Worm (Caenorhabditis elegans): ENCODE results near the gene sec-5.
A peak's percentile ranks its signal among the peaks of the same experiment; 100 is the strongest.

sec-5 gene

ce11 chrII:9181155-9181554, 4.2 kb upstream of the sec-5 start:
- no peak for TF ChIP-seq unc-86 (tag; optimal IDR thresholded peaks at IDR 0.05)
- TF ChIP-seq elt-2 (tag; optimal IDR thresholded peaks at IDR 0.05): peak; percentile 62
- TF ChIP-seq ttx-3 (tag; optimal IDR thresholded peaks at IDR 0.05): no peak
- TF ChIP-seq pros-1 (tag; optimal IDR thresholded peaks at IDR 0.05): no peak

- TF ChIP-seq hlh-30 (tag; optimal IDR thresholded peaks at IDR 0.05; ENCODE audit: insufficient read depth): no peak
- TF ChIP-seq lin-11 (tag; optimal IDR thresholded peaks at IDR 0.05): no peak
- no peak for TF ChIP-seq nhr-232 (tag; optimal IDR thresholded peaks at IDR 0.05)
- no peak for TF ChIP-seq pqm-1 (tag; optimal IDR thresholded peaks at IDR 0.05)
- TF ChIP-seq F13H6.1 (tag; optimal IDR thresholded peaks at IDR 0.05): no peak
- no peak for TF ChIP-seq sdc-2 (tag; optimal IDR thresholded peaks at IDR 0.05)
- no peak for TF ChIP-seq tbx-2 (tag; optimal IDR thresholded peaks at IDR 0.05)
- no peak for TF ChIP-seq syd-9 (tag; optimal IDR thresholded peaks at IDR 0.05)
- no peak for TF ChIP-seq hlh-15 (tag; optimal IDR thresholded peaks at IDR 0.05)
- no peak for TF ChIP-seq sox-2 (GFP tag; IDR thresholded peaks at IDR 0.05)
- no peak for TF ChIP-seq ceh-14 (tag; optimal IDR thresholded peaks at IDR 0.05)
- no peak for TF ChIP-seq pag-3 (tag; optimal IDR thresholded peaks at IDR 0.05; ENCODE audit: borderline replicate concordance)
- no peak for TF ChIP-seq tbx-7 (tag; optimal IDR thresholded peaks at IDR 0.05)
- no peak for TF ChIP-seq ceh-2 (tag; optimal IDR thresholded peaks at IDR 0.05)
- TF ChIP-seq eyg-1 (tag; optimal IDR thresholded peaks at IDR 0.05): no peak
- TF ChIP-seq unc-3 (GFP tag; conservative IDR thresholded peaks at IDR 0.05): no peak
- TF ChIP-seq unc-3 (tag; optimal IDR thresholded peaks at IDR 0.05): no peak
- TF ChIP-seq ceh-18 (tag; optimal IDR thresholded peaks at IDR 0.05): no peak
Observed at ce11 chrII:9178811-9179210, 1.9 kb upstream of the sec-5 start.

- TF ChIP-seq ceh-2 (tag; optimal IDR thresholded peaks at IDR 0.05) (no peak), K09A11.1 (tag; optimal IDR thresholded peaks at IDR 0.05; ENCODE audit: insufficient read depth) (no peak), sdc-2 (tag; optimal IDR thresholded peaks at IDR 0.05) (no peak), ceh-34 (tag; optimal IDR thresholded peaks at IDR 0.05) (no peak), C08G9.2 (tag; optimal IDR thresholded peaks at IDR 0.05) (no peak), syd-9 (tag; optimal IDR thresholded peaks at IDR 0.05) (no peak), sox-2 (GFP tag; IDR thresholded peaks at IDR 0.05) (no peak), sox-4 (tag; optimal IDR thresholded peaks at IDR 0.05) (no peak), ceh-14 (tag; optimal IDR thresholded peaks at IDR 0.05) (no peak), madf-2 (tag; optimal IDR thresholded peaks at IDR 0.05) (no peak), Y22D7AL.16 (tag; optimal IDR thresholded peaks at IDR 0.05) (no peak), ztf-16 (tag; optimal IDR thresholded peaks at IDR 0.05) (no peak), odd-2 (tag; optimal IDR thresholded peaks at IDR 0.05) (no peak), ref-2 (tag; optimal IDR thresholded peaks at IDR 0.05) (no peak), ceh-19 (GFP tag; optimal IDR thresholded peaks at IDR 0.05) (no peak), lim-6 (tag; optimal IDR thresholded peaks at IDR 0.05) (no peak)
Observed at ce11 chrII:9176523-9176922, 429 bp downstream of the sec-5 start.

ce11 chrII:9173471-9173870, 3.5 kb downstream of the sec-5 start:
- no peak for TF ChIP-seq eyg-1 (tag; optimal IDR thresholded peaks at IDR 0.05)
- no peak for TF ChIP-seq ref-2 (tag; optimal IDR thresholded peaks at IDR 0.05)
- no peak for TF ChIP-seq dmd-4 (tag; optimal IDR thresholded peaks at IDR 0.05; ENCODE audit: borderline replicate concordance)
- TF ChIP-seq mec-3 (tag; optimal IDR thresholded peaks at IDR 0.05; ENCODE audit: borderline replicate concordance): no peak
- no peak for TF ChIP-seq unc-55 (GFP tag; optimal IDR thresholded peaks at IDR 0.05)
- no peak for TF ChIP-seq ttx-3 (tag; optimal IDR thresholded peaks at IDR 0.05)
- no peak for TF ChIP-seq madf-2 (tag; optimal IDR thresholded peaks at IDR 0.05)
- TF ChIP-seq dve-1 (tag; optimal IDR thresholded peaks at IDR 0.05): no peak
- TF ChIP-seq sox-4 (tag; optimal IDR thresholded peaks at IDR 0.05): no peak
- TF ChIP-seq ceh-6 (GFP tag; optimal IDR thresholded peaks at IDR 0.05): no peak
- TF ChIP-seq pros-1 (tag; optimal IDR thresholded peaks at IDR 0.05): no peak
- no peak for TF ChIP-seq zip-5 (tag; optimal IDR thresholded peaks at IDR 0.05)
- no peak for TF ChIP-seq Y22D7AL.16 (tag; optimal IDR thresholded peaks at IDR 0.05)
- no peak for TF ChIP-seq hlh-30 (tag; optimal IDR thresholded peaks at IDR 0.05; ENCODE audit: insufficient read depth)
- no peak for TF ChIP-seq pag-3 (tag; optimal IDR thresholded peaks at IDR 0.05; ENCODE audit: borderline replicate concordance)
- no peak for TF ChIP-seq fkh-6 (tag; optimal IDR thresholded peaks at IDR 0.05)
- TF ChIP-seq gmeb-2 (tag; optimal IDR thresholded peaks at IDR 0.05): no peak
- no peak for TF ChIP-seq ceh-2 (tag; optimal IDR thresholded peaks at IDR 0.05)

Measured in whole organism, late embryonic.